Worm (Caenorhabditis elegans): ENCODE results near the gene spcs-2.

spcs-2 gene

DNA sequence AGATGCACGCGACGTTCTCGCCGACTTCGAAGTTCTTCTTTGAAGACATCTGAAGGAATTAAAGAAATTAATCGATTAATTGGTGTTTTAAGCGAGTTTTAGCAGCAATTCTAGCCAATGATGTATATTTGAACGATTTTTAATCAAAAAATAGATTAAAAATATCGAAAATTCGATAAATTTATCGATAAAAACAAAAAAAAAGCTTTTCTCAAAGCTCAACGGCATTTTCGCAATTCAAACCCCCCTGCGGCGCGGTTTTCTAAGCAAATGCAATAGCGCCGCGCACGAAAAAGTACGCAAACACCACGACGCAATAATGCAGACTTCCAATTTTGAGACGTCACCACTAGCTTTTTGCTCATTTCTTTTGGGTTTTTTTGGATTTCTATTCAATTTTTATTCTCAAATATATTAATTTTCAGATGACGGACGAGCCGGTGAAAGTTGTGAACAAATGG is at the start of gene spcs-2, which contains the start of gene mrg-1:
TSS of gene spcs-2 (plus strand) at position 426 of the 461 bp plus-strand sequence.
TSS of gene mrg-1 (minus strand) at position 51 of the 461 bp plus-strand sequence.
- TF ChIP-seq eor-1 (tag; optimal IDR thresholded peaks at IDR 0.05) (no peak), ceh-28 (tag; optimal IDR thresholded peaks at IDR 0.05) (peak; percentile 93), ztf-4 (tag; optimal IDR thresholded peaks at IDR 0.05) (no peak), R02D3.7 (tag; optimal IDR thresholded peaks at IDR 0.05) (peak; percentile 83), nhr-11 (tag; optimal IDR thresholded peaks at IDR 0.05) (no peak), fkh-2 (tag; optimal IDR thresholded peaks at IDR 0.05) (no peak), skn-1 (tag; optimal IDR thresholded peaks at IDR 0.05) (peak; percentile 70), egl-5 (tag; optimal IDR thresholded peaks at IDR 0.05) (peak; percentile 52), nhr-25 (tag; optimal IDR thresholded peaks at IDR 0.05) (peak; percentile 85), sea-2 (GFP tag; optimal IDR thresholded peaks at IDR 0.05) (peak; percentile 28), nhr-43 (tag; optimal IDR thresholded peaks at IDR 0.05; ENCODE audit: poor library complexity, severe bottlenecking) (peak; percentile 93), ceh-9 (tag; optimal IDR thresholded peaks at IDR 0.05) (no peak), elt-3 (tag; optimal IDR thresholded peaks at IDR 0.05) (no peak), nhr-76 (tag; optimal IDR thresholded peaks at IDR 0.05) (no peak), elt-1 (tag; optimal IDR thresholded peaks at IDR 0.05) (peak; percentile 40), fos-1 (tag; optimal IDR thresholded peaks at IDR 0.05) (peak; percentile 39), lin-39 (tag; optimal IDR thresholded peaks at IDR 0.05) (peak; percentile 88), nhr-28 (tag; optimal IDR thresholded peaks at IDR 0.05) (no peak), pqm-1 (tag; optimal IDR thresholded peaks at IDR 0.05) (peak; percentile 20), daf-12 (tag; optimal IDR thresholded peaks at IDR 0.05) (no peak), nhr-67 (tag; optimal IDR thresholded peaks at IDR 0.05) (peak; percentile 16), pha-4 (tag; optimal IDR thresholded peaks at IDR 0.05) (peak; percentile 91), snpc-4 (tag; optimal IDR thresholded peaks at IDR 0.05) (peak; percentile 85), hmg-11 (tag; optimal IDR thresholded peaks at IDR 0.05) (peak; percentile 92), ZK546.5 (tag; optimal IDR thresholded peaks at IDR 0.05) (no peak), mml-1 (tag; optimal IDR thresholded peaks at IDR 0.05) (no peak), nfya-1 (tag; optimal IDR thresholded peaks at IDR 0.05; ENCODE audit: insufficient read depth) (peak; percentile 88), ama-1 (optimal IDR thresholded peaks at IDR 0.05) (no peak), lsy-12 (tag; optimal IDR thresholded peaks at IDR 0.05) (peak; percentile 77), elt-2 (tag; optimal IDR thresholded peaks at IDR 0.05) (peak; percentile 55), egl-27 (tag; optimal IDR thresholded peaks at IDR 0.05) (peak; percentile 73), mdl-1 (tag; optimal IDR thresholded peaks at IDR 0.05) (no peak), fkh-10 (GFP tag; optimal IDR thresholded peaks at IDR 0.05) (peak; percentile 21), ztf-11 (tag; optimal IDR thresholded peaks at IDR 0.05) (no peak), aly-2 (tag; optimal IDR thresholded peaks at IDR 0.05) (no peak), ceh-16 (tag; optimal IDR thresholded peaks at IDR 0.05) (no peak), nhr-12 (tag; optimal IDR thresholded peaks at IDR 0.05) (no peak), zag-1 (tag; optimal IDR thresholded peaks at IDR 0.05) (peak; percentile 11), tbx-2 (tag; optimal IDR thresholded peaks at IDR 0.05) (peak; percentile 77), ceh-82 (tag; optimal IDR thresholded peaks at IDR 0.05) (peak; percentile 63), nhr-77 (tag; optimal IDR thresholded peaks at IDR 0.05) (peak; percentile 14), unc-62 (GFP tag; optimal IDR thresholded peaks at IDR 0.05) (no peak), jun-1 (tag; optimal IDR thresholded peaks at IDR 0.05) (peak; percentile 54), lin-15B (tag; optimal IDR thresholded peaks at IDR 0.05) (peak; percentile 84), unc-39 (tag; optimal IDR thresholded peaks at IDR 0.05) (no peak), nhr-23 (tag; optimal IDR thresholded peaks at IDR 0.05) (peak; percentile 90), nhr-237 (tag; optimal IDR thresholded peaks at IDR 0.05) (no peak)

Measured in whole organism, L3 larva.